Worm (Caenorhabditis elegans) whole organism, young adult: Measurements from ENCODE around the gene gcc-2.

Source experiments
- B0019.2 ChIP-seq: fragments of 200-800 bp; sonication (Bioruptor generic); conservative IDR thresholded peaks from 2 replicates; pipeline ENCODE4 v1.3.6; 2022; ENCODE audit warnings: missing genetic modification reagents, missing genetic modification characterization, missing compliant biosample characterization
- B0261.1 ChIP-seq: sonication (generic microtip); optimal IDR thresholded peaks from 2 replicates; lab custom pipeline; 2016; ENCODE audit warnings: mild to moderate bottlenecking, missing genetic modification characterization, moderate library complexity, missing compliant biosample characterization
- B0336.3 ChIP-seq: fragments of 200-800 bp; sonication (Bioruptor generic); IDR thresholded peaks from 2 replicates; pipeline ENCODE4 v1.3.6; 2022; ENCODE audit warnings: missing genetic modification characterization, missing compliant biosample characterization
- C06A6.2 ChIP-seq: fragments of 200-800 bp; sonication (Bioruptor generic); conservative IDR thresholded peaks from 2 replicates; pipeline ENCODE4 v1.3.6; 2022; ENCODE audit warnings: missing genetic modification characterization, missing compliant biosample characterization
- D2030.7 ChIP-seq: fragments of 200-800 bp; sonication (Bioruptor generic); IDR thresholded peaks from 2 replicates; pipeline ENCODE4 v1.3.6; 2022; ENCODE audit warnings: missing genetic modification reagents, missing genetic modification characterization, missing compliant biosample characterization
- F22D6.2 ChIP-seq: sonication (generic microtip); optimal IDR thresholded peaks from 2 replicates; lab custom pipeline; 2016; ENCODE audit warnings: mild to moderate bottlenecking, missing genetic modification characterization, missing compliant biosample characterization
- F33H1.4 ChIP-seq: fragments of 200-800 bp; sonication (Bioruptor generic); IDR thresholded peaks from 2 replicates; pipeline ENCODE4 v1.3.6; 2022; ENCODE audit warnings: missing genetic modification reagents, missing genetic modification characterization, missing compliant biosample characterization
- F55B11.4 ChIP-seq: sonication (generic microtip); optimal IDR thresholded peaks from 2 replicates; lab custom pipeline; 2016; ENCODE audit warnings: missing compliant biosample characterization, missing genetic modification characterization, borderline replicate concordance; ENCODE audit not compliant: insufficient read depth
- K12H6.12 ChIP-seq: fragments of 200-800 bp; sonication (Bioruptor generic); optimal IDR thresholded peaks from 2 replicates; lab custom pipeline; 2018; ENCODE audit warnings: mild to moderate bottlenecking, missing genetic modification characterization, missing compliant biosample characterization
- Y53F4B.3 ChIP-seq: fragments of 200-800 bp; sonication (Bioruptor generic); IDR thresholded peaks from 2 replicates; pipeline ENCODE4 v1.3.6; 2022; ENCODE audit warnings: missing genetic modification reagents, missing genetic modification characterization, missing compliant biosample characterization
- Y67H2A.10 ChIP-seq: fragments of 200-800 bp; sonication (Bioruptor generic); conservative IDR thresholded peaks from 2 replicates; pipeline ENCODE4 v1.3.6; 2022; ENCODE audit warnings: missing genetic modification reagents, missing genetic modification characterization, missing compliant biosample characterization
- Y79H2A.3 ChIP-seq: fragments of 200-800 bp; sonication (Bioruptor generic); conservative IDR thresholded peaks from 2 replicates; pipeline ENCODE4 v1.3.6; 2022; ENCODE audit warnings: missing genetic modification reagents, missing genetic modification characterization, missing compliant biosample characterization
- Y95B8A.8 ChIP-seq: fragments of 200-800 bp; sonication (Bioruptor generic); IDR thresholded peaks from 2 replicates; pipeline ENCODE4 v1.3.6; 2022; ENCODE audit warnings: missing genetic modification reagents, missing genetic modification characterization, missing compliant biosample characterization
- ama-1 ChIP-seq, 3 experiments: fragments of 150-350 bp in 1 of 3; sonication (generic microtip) in 2 of 3; optimal IDR thresholded peaks; 2 replicates each; lab custom pipeline; 2014 to 2018; ENCODE audit warnings: missing biosample characterization in 2 of 3, missing genetic modification characterization in 2 of 3, missing genetic modification reagents in 2 of 3
- athp-1 ChIP-seq: sonication (generic microtip); optimal IDR thresholded peaks from 2 replicates; lab custom pipeline; 2017; ENCODE audit warnings: mild to moderate bottlenecking, missing genetic modification characterization, missing compliant biosample characterization
- attf-3 ChIP-seq: fragments of 200-800 bp; sonication (Bioruptor generic); conservative IDR thresholded peaks from 2 replicates; pipeline ENCODE4 v1.3.6; 2022; ENCODE audit warnings: missing genetic modification reagents, missing genetic modification characterization, missing compliant biosample characterization
- attf-5 ChIP-seq: fragments of 200-800 bp; sonication (Bioruptor generic); optimal IDR thresholded peaks from 2 replicates; lab custom pipeline; 2018; ENCODE audit warnings: mild to moderate bottlenecking, missing genetic modification characterization, missing compliant biosample characterization
- bed-1 ChIP-seq: fragments of 200-800 bp; sonication (Bioruptor generic); IDR thresholded peaks from 2 replicates; pipeline ENCODE4 v1.3.6; 2022; ENCODE audit warnings: missing genetic modification reagents, missing genetic modification characterization, missing compliant biosample characterization
- ccch-3 ChIP-seq: fragments of 200-800 bp; sonication (Bioruptor generic); optimal IDR thresholded peaks from 2 replicates; lab custom pipeline; 2018; ENCODE audit warnings: mild to moderate bottlenecking, missing genetic modification characterization, missing compliant biosample characterization
- dpff-1 ChIP-seq: sonication (generic microtip); optimal IDR thresholded peaks from 2 replicates; lab custom pipeline; 2017; ENCODE audit warnings: mild to moderate bottlenecking, missing genetic modification characterization, missing compliant biosample characterization
- dpl-1 ChIP-seq: fragments of 150-350 bp; optimal IDR thresholded peaks from 2 replicates; lab custom pipeline; 2014; ENCODE audit warnings: missing biosample characterization, missing genetic modification reagents, missing genetic modification characterization
- egl-44 ChIP-seq: fragments of 200-800 bp; sonication (Bioruptor generic); IDR thresholded peaks from 2 replicates; pipeline ENCODE4 v1.3.6; 2022; ENCODE audit warnings: missing genetic modification reagents, missing genetic modification characterization, missing compliant biosample characterization
- egrh-3 ChIP-seq: fragments of 200-800 bp; sonication (Bioruptor generic); IDR thresholded peaks from 2 replicates; pipeline ENCODE4 v1.3.6; 2022; ENCODE audit warnings: missing genetic modification reagents, missing genetic modification characterization, missing compliant biosample characterization
- gei-17 ChIP-seq: fragments of 200-800 bp; sonication (Bioruptor generic); optimal IDR thresholded peaks from 2 replicates; lab custom pipeline; 2018; ENCODE audit warnings: mild to moderate bottlenecking, missing genetic modification characterization, missing compliant biosample characterization
- hrde-1 ChIP-seq: sonication (generic microtip); optimal IDR thresholded peaks from 2 replicates; lab custom pipeline; 2016; ENCODE audit warnings: missing genetic modification characterization, mild to moderate bottlenecking, missing compliant biosample characterization, moderate library complexity, missing genotype, missing genetic modification reagents, borderline replicate concordance
- lin-26 ChIP-seq: fragments of 200-800 bp; sonication (Bioruptor generic); IDR thresholded peaks from 2 replicates; pipeline ENCODE4 v1.3.6; 2022; ENCODE audit warnings: missing genetic modification reagents, missing genetic modification characterization, missing compliant biosample characterization
- lin-35 ChIP-seq, 3 experiments: fragments of 150-350 bp in 2 of 3; sonication (generic microtip) in 1 of 3; optimal IDR thresholded peaks; 2 replicates each; lab custom pipeline; 2014 to 2018; ENCODE audit warnings: missing biosample characterization in 3 of 3, missing genetic modification characterization in 3 of 3, missing genetic modification reagents in 3 of 3
- lin-40 ChIP-seq: sonication (generic microtip); optimal IDR thresholded peaks from 2 replicates; lab custom pipeline; 2016; ENCODE audit warnings: missing genetic modification characterization, mild to moderate bottlenecking, missing compliant biosample characterization, missing genotype, missing genetic modification reagents
- lin-54 ChIP-seq: fragments of 200-800 bp; sonication (Bioruptor generic); optimal IDR thresholded peaks from 2 replicates; lab custom pipeline; 2018; ENCODE audit warnings: mild to moderate bottlenecking, missing genetic modification characterization, missing compliant biosample characterization
- lsy-27 ChIP-seq: sonication (generic microtip); optimal IDR thresholded peaks from 2 replicates; lab custom pipeline; 2017; ENCODE audit warnings: missing genetic modification characterization, mild to moderate bottlenecking, missing compliant biosample characterization, antibody characterized with exemption, missing genotype, borderline replicate concordance; ENCODE audit not compliant: insufficient read depth
- mcd-1 ChIP-seq: fragments of 200-800 bp; sonication (Bioruptor generic); IDR thresholded peaks from 2 replicates; pipeline ENCODE4 v1.3.6; 2022; ENCODE audit warnings: missing genetic modification reagents, missing genetic modification characterization, missing compliant biosample characterization
- mel-28 ChIP-seq: sonication (generic microtip); optimal IDR thresholded peaks from 2 replicates; lab custom pipeline; 2016; ENCODE audit warnings: borderline replicate concordance, mild to moderate bottlenecking, missing genetic modification characterization, missing compliant biosample characterization
- mxl-1 ChIP-seq: sonication (generic microtip); optimal IDR thresholded peaks from 2 replicates; lab custom pipeline; 2016; ENCODE audit warnings: missing genetic modification characterization, missing compliant biosample characterization
- nfya-1 ChIP-seq: sonication (generic microtip); optimal IDR thresholded peaks from 2 replicates; lab custom pipeline; 2017; ENCODE audit warnings: antibody characterized with exemption, missing compliant biosample characterization, missing genetic modification characterization, borderline replicate concordance; ENCODE audit not compliant: insufficient read depth
- nfya-2 ChIP-seq: fragments of 200-800 bp; sonication (Bioruptor generic); IDR thresholded peaks from 2 replicates; pipeline ENCODE4 v1.3.6; 2022; ENCODE audit warnings: missing genetic modification reagents, missing genetic modification characterization, missing compliant biosample characterization
- nhr-80 ChIP-seq: sonication (generic microtip); optimal IDR thresholded peaks from 2 replicates; lab custom pipeline; 2016; ENCODE audit warnings: missing genetic modification characterization, missing compliant biosample characterization
- pbrm-1 ChIP-seq: fragments of 200-800 bp; sonication (Bioruptor generic); IDR thresholded peaks from 2 replicates; pipeline ENCODE4 v1.3.6; 2022; ENCODE audit warnings: missing genetic modification reagents, missing genetic modification characterization, missing compliant biosample characterization
- rec-8 ChIP-seq, 2 experiments: sonication (generic microtip); optimal IDR thresholded peaks; 2 replicates each; lab custom pipeline; 2016; ENCODE audit warnings: mild to moderate bottlenecking in 2 of 2, missing genetic modification characterization in 2 of 2, missing genetic modification reagents in 2 of 2, missing genotype in 2 of 2, missing biosample characterization in 1 of 2, missing compliant biosample characterization in 1 of 2, moderate library complexity in 1 of 2
- snpc-4 ChIP-seq, 5 experiments: fragments of 150-350 bp in 1 of 5; sonication (generic microtip) in 4 of 5; optimal IDR thresholded peaks; 2 replicates each; lab custom pipeline; 2014 to 2018; ENCODE audit warnings: missing genetic modification characterization in 5 of 5, missing biosample characterization in 3 of 5, antibody characterized with exemption in 2 of 5, mild to moderate bottlenecking in 2 of 5, missing compliant biosample characterization in 2 of 5, missing genotype in 2 of 5, moderate library complexity in 2 of 5, missing genetic modification reagents in 1 of 5
- sptf-2 ChIP-seq: fragments of 200-800 bp; sonication (Bioruptor generic); optimal IDR thresholded peaks from 2 replicates; lab custom pipeline; 2018; ENCODE audit warnings: mild to moderate bottlenecking, missing genetic modification characterization, missing compliant biosample characterization
- tbx-9 ChIP-seq: sonication (generic microtip); optimal IDR thresholded peaks from 2 replicates; lab custom pipeline; 2016; ENCODE audit warnings: borderline replicate concordance, missing genetic modification characterization, inconsistent platforms, missing compliant biosample characterization
- zfh-2 ChIP-seq: fragments of 200-800 bp; sonication (Bioruptor generic); conservative IDR thresholded peaks from 2 replicates; pipeline ENCODE4 v1.3.6; 2022; ENCODE audit warnings: missing genetic modification reagents, missing genetic modification characterization, missing compliant biosample characterization
- ztf-18 ChIP-seq: sonication (generic microtip); optimal IDR thresholded peaks from 2 replicates; lab custom pipeline; 2016; ENCODE audit warnings: missing genotype, mild to moderate bottlenecking, missing genetic modification characterization, missing compliant biosample characterization
- ztf-28 ChIP-seq: fragments of 200-800 bp; sonication (Bioruptor generic); IDR thresholded peaks from 2 replicates; pipeline ENCODE4 v1.3.6; 2022; ENCODE audit warnings: missing genetic modification reagents, missing genetic modification characterization, missing compliant biosample characterization
- ztf-3 ChIP-seq: fragments of 200-800 bp; sonication (Bioruptor generic); optimal IDR thresholded peaks from 2 replicates; lab custom pipeline; 2018; ENCODE audit warnings: mild to moderate bottlenecking, missing genetic modification characterization, missing compliant biosample characterization
- ztf-6 ChIP-seq: fragments of 200-800 bp; sonication (Bioruptor generic); IDR thresholded peaks from 2 replicates; pipeline ENCODE4 v1.3.6; 2022; ENCODE audit warnings: missing genetic modification reagents, missing genetic modification characterization, missing compliant biosample characterization

The gcc-2 gene

DNA sequence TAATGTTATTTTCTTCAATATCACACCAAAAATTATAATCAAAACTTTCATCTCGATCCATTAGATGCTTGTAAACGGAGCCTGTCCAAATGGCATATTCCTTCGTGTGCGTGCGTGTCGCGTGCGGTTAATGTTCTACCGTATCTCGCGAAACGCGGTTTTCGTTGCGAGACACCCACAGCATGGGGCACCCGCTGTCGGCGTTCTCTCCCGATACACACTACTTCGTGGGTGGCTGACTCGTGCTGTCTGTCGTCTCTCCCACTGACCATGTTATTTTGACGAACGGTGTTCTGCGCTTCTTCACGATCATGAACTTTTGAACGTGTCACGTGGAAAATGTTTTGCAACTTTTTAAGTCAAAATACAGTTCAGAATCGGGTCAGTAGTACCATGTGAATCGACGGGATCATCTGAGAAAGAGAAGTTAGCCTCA, 3.5 kb upstream of the gcc-2 start (continued):
- TF ChIP-seq mxl-1 (tag; lab: Kevin White, UChicago): no peak
- TF ChIP-seq pbrm-1 (GFP tag; lab: Robert Waterston, UW): peak; percentile 97
- TF ChIP-seq Y67H2A.10: peak; percentile 99
- peak; percentile 97 for TF ChIP-seq ztf-3 (GFP tag; lab: Kevin White, UChicago)
- peak in 2 of 3 experiments; percentile 44 to 94 for TF ChIP-seq lin-35 (GFP tag; optimal IDR thresholded peaks at IDR 0.05; lab: Kevin White, UChicago)
- no peak for TF ChIP-seq hrde-1 (tag; lab: Kevin White, UChicago)
- TF ChIP-seq ztf-6 (GFP tag; lab: Robert Waterston, UW): peak; percentile 77; the same call in 1 of the 2 replicates
- TF ChIP-seq B0261.1: peak; percentile 41
- no peak for TF ChIP-seq lsy-27 (tag; lab: Kevin White, UChicago)
- peak; percentile 96 for TF ChIP-seq egl-44 (GFP tag; lab: Robert Waterston, UW)
- no peak for TF ChIP-seq F55B11.4 (tag; lab: Kevin White, UChicago)
- peak; percentile 17 for TF ChIP-seq sptf-2 (GFP tag; lab: Kevin White, UChicago)
- TF ChIP-seq D2030.7 (GFP tag; lab: Robert Waterston, UW): 0 out of 2 replicates have a peak, but pooled peaks have one; percentile 16
- peak; percentile 100 for TF ChIP-seq K12H6.12
- TF ChIP-seq B0336.3: peak; percentile 99
- TF ChIP-seq lin-40 (tag; lab: Kevin White, UChicago): peak; percentile 98
- peak; percentile 56 for TF ChIP-seq mel-28 (tag; lab: Kevin White, UChicago)
- TF ChIP-seq Y53F4B.3 (GFP tag; lab: Robert Waterston, UW): no peak
- TF ChIP-seq Y79H2A.3 (GFP tag; lab: Robert Waterston, UW): no peak; the same call in 1 of the 2 replicates
- TF ChIP-seq Y95B8A.8: peak; percentile 96
- peak; percentile 90 for TF ChIP-seq gei-17
- TF ChIP-seq athp-1 (tag; lab: Kevin White, UChicago): peak; percentile 93
- TF ChIP-seq snpc-4 (GFP tag; optimal IDR thresholded peaks at IDR 0.05; lab: Kevin White, UChicago): peak; percentile 43
- TF ChIP-seq snpc-4 (tag; optimal IDR thresholded peaks at IDR 0.05; lab: Kevin White, UChicago): peak in 3 of 4 experiments; percentile 57 to 84 (median 83)
- peak; percentile 84; the same call in 1 of the 2 replicates for TF ChIP-seq ztf-28
- peak; percentile 95 for TF ChIP-seq lin-54 (GFP tag; lab: Kevin White, UChicago)
- peak; percentile 97 for TF ChIP-seq nhr-80 (tag; lab: Kevin White, UChicago)
- TF ChIP-seq mcd-1 (GFP tag; lab: Robert Waterston, UW): peak; percentile 96
- TF ChIP-seq attf-5 (GFP tag; lab: Kevin White, UChicago): peak; percentile 99
- no peak for TF ChIP-seq nfya-1 (tag; lab: Kevin White, UChicago)
- TF ChIP-seq F22D6.2 (tag; lab: Kevin White, UChicago): peak; percentile 89
- peak; percentile 97 for TF ChIP-seq C06A6.2 (GFP tag; lab: Robert Waterston, UW)
- peak; percentile 74 for TF ChIP-seq attf-3 (GFP tag; lab: Robert Waterston, UW)
- TF ChIP-seq tbx-9: no peak
- peak; percentile 75 for TF ChIP-seq B0019.2 (GFP tag; lab: Robert Waterston, UW)
- peak; percentile 82 for TF ChIP-seq ztf-18 (tag; lab: Kevin White, UChicago)
- peak; percentile 54 for TF ChIP-seq egrh-3 (GFP tag; lab: Robert Waterston, UW)
- TF ChIP-seq ccch-3: peak; percentile 59

DNA sequence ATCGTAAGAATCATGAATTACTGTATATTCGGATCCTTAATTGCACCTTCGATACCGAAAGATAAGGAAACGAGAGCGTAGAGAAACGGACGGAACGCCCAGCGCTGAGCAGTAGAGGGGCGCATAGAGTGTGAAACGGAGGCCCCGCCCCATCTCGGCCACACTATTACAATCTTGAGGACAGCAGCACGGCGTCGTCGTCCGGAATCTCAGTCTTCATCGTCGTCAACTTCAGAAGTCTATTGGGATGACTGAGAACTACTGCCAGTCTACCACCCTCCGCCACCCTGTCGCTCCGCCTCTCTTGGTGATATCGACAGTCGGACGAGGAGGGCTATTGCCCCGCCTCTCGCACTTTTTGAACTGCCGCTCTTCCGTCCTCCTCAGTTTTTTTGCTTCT, 2.8 kb upstream of the gcc-2 start:
- no peak for TF ChIP-seq dpff-1 (tag; lab: Kevin White, UChicago)
- peak; percentile 22; the same call in 1 of the 2 replicates for TF ChIP-seq mcd-1 (GFP tag; lab: Robert Waterston, UW)
- no peak for TF ChIP-seq lin-26 (GFP tag; lab: Robert Waterston, UW)
- no peak for TF ChIP-seq dpl-1 (GFP tag; lab: Kevin White, UChicago)
- 0 out of 2 replicates have a peak, but pooled peaks have one; percentile 60 for TF ChIP-seq bed-1 (GFP tag; lab: Robert Waterston, UW)
- no peak for TF ChIP-seq ama-1 (optimal IDR thresholded peaks at IDR 0.05; lab: Kevin White, UChicago)
- no peak for TF ChIP-seq ama-1 (GFP tag; optimal IDR thresholded peaks at IDR 0.05; lab: Kevin White, UChicago)
- TF ChIP-seq F33H1.4 (GFP tag; lab: Robert Waterston, UW): 0 out of 2 replicates have a peak, but pooled peaks have one; percentile 12
- TF ChIP-seq zfh-2: peak; percentile 63; the same call in 1 of the 2 replicates
- TF ChIP-seq B0019.2 (GFP tag; lab: Robert Waterston, UW): no peak
- TF ChIP-seq rec-8 (tag; optimal IDR thresholded peaks at IDR 0.05; lab: Kevin White, UChicago): no peak
- TF ChIP-seq tbx-9: no peak
- no peak for TF ChIP-seq attf-5 (GFP tag; lab: Kevin White, UChicago)
- TF ChIP-seq nfya-2: no peak
